Worm (Caenorhabditis elegans) whole organism, L2 larva: ENCODE data around the gene Y57A10C.11.

ENCODE experiments used
- C34F6.9 ChIP-seq: fragments of 150-350 bp; optimal IDR thresholded peaks from 2 replicates; lab custom pipeline; 2014; ENCODE audit warnings: missing biosample characterization, missing genetic modification characterization
- ZK546.5 ChIP-seq: sonication (generic microtip); optimal IDR thresholded peaks from 2 replicates; lab custom pipeline; 2017; ENCODE audit warnings: missing biosample characterization, missing genetic modification characterization
- alr-1 ChIP-seq: fragments of 150-350 bp; optimal IDR thresholded peaks from 2 replicates; lab custom pipeline; 2014; ENCODE audit warnings: missing biosample characterization, missing genetic modification characterization
- ama-1 ChIP-seq: fragments of 150-350 bp; optimal IDR thresholded peaks from 2 replicates; lab custom pipeline; 2018; ENCODE audit warnings: inconsistent platforms
- elt-1 ChIP-seq: fragments of 150-350 bp; optimal IDR thresholded peaks from 2 replicates; lab custom pipeline; 2014; ENCODE audit warnings: missing biosample characterization, missing genetic modification characterization
- lin-39 ChIP-seq: fragments of 150-350 bp; optimal IDR thresholded peaks from 2 replicates; lab custom pipeline; 2014; ENCODE audit warnings: missing biosample characterization, missing genetic modification reagents, missing genetic modification characterization
- mdl-1 ChIP-seq, 2 experiments: fragments of 150-350 bp in 1 of 2; sonication (generic microtip) in 1 of 2; optimal IDR thresholded peaks; 2 replicates each; lab custom pipeline; 2017; ENCODE audit warnings: missing biosample characterization in 2 of 2, missing genetic modification characterization in 2 of 2
- nhr-10 ChIP-seq: sonication (generic microtip); optimal IDR thresholded peaks from 2 replicates; lab custom pipeline; 2017; ENCODE audit warnings: missing biosample characterization, missing genetic modification characterization
- nhr-12 ChIP-seq: fragments of 150-350 bp; optimal IDR thresholded peaks from 2 replicates; lab custom pipeline; 2014; ENCODE audit warnings: missing biosample characterization, missing genetic modification characterization
- nhr-21 ChIP-seq: fragments of 150-350 bp; optimal IDR thresholded peaks from 2 replicates; lab custom pipeline; 2014; ENCODE audit warnings: missing biosample characterization, missing genetic modification characterization
- snpc-4 ChIP-seq: fragments of 150-350 bp; optimal IDR thresholded peaks from 2 replicates; lab custom pipeline; 2014; ENCODE audit warnings: missing biosample characterization, missing genetic modification characterization
- zag-1 ChIP-seq: fragments of 150-350 bp; optimal IDR thresholded peaks from 2 replicates; lab custom pipeline; 2014; ENCODE audit warnings: missing biosample characterization, missing genetic modification characterization

- TF ChIP-seq alr-1 (tag; lab: Kevin White, UChicago): no peak
- no peak for TF ChIP-seq elt-1 (tag; lab: Kevin White, UChicago)
- no peak for TF ChIP-seq nhr-21 (tag; lab: Kevin White, UChicago)
- TF ChIP-seq lin-39 (tag; lab: Kevin White, UChicago): no peak
- TF ChIP-seq ama-1 (lab: Kevin White, UChicago): no peak
- TF ChIP-seq nhr-10: no peak
- TF ChIP-seq ZK546.5 (tag; lab: Kevin White, UChicago): no peak
- TF ChIP-seq snpc-4 (tag; lab: Kevin White, UChicago): peak; percentile 61
- no peak for TF ChIP-seq mdl-1 (tag; optimal IDR thresholded peaks at IDR 0.05; lab: Kevin White, UChicago)
- TF ChIP-seq zag-1 (tag; lab: Kevin White, UChicago): no peak
- TF ChIP-seq C34F6.9 (tag; lab: Kevin White, UChicago): no peak
- no peak for TF ChIP-seq nhr-12 (tag; lab: Kevin White, UChicago)
These were observed 28.9 kb downstream of the Y57A10C.11 start for ce11 chrII:12385815-12386214.
